Worm (Caenorhabditis elegans) whole organism, late embryonic: ENCODE measurements around the gene mrpl-11.

ENCODE experiments used
- C38D4.7 ChIP-seq: fragments of 200-800 bp; sonication (Bioruptor generic); optimal IDR thresholded peaks from 2 replicates; lab custom pipeline; 2018; ENCODE audit warnings: mild to moderate bottlenecking, missing genetic modification characterization, moderate library complexity, missing compliant biosample characterization
- elt-2 ChIP-seq: sonication (generic microtip); optimal IDR thresholded peaks from 2 replicates; lab custom pipeline; 2016; ENCODE audit warnings: missing genetic modification reagents, missing genetic modification characterization, missing compliant biosample characterization
- lin-11 ChIP-seq: fragments of 200-800 bp; sonication (Bioruptor generic); optimal IDR thresholded peaks from 2 replicates; lab custom pipeline; 2018; ENCODE audit warnings: mild to moderate bottlenecking, missing genetic modification characterization, missing compliant biosample characterization

DNA sequence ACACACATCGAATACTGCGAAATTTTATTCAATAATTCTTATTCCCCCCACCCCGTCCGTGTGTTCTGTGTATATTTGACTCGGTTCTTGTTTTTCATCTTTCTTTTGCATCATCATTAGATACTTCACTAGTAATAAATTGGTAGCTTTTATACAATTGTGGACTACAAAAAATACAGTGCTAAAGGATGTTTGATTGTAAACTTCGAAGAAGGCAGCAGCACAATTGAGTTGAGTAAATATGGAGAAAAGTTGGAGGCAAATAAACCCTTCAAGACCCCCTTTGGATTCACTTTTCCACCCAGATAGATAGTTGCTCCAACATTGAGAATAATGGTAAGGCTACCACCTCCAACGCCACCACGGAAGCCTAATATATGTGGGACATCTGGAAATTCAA lies 24.1 kb upstream of the mrpl-11 start, which contains the start of gene B0303.7:
- TF ChIP-seq lin-11 (no peak), C38D4.7 (GFP tag; lab: Kevin White, UChicago) (no peak), elt-2 (tag; lab: Kevin White, UChicago) (no peak)
